Worm (Caenorhabditis elegans) whole organism, L1 larva: ENCODE results near the gene T09F3.4.

Source experiments
- aha-1 ChIP-seq: fragments of 150-350 bp; optimal IDR thresholded peaks from 2 replicates; lab custom pipeline; 2014; ENCODE audit warnings: missing biosample characterization, missing genetic modification characterization
- efl-1 ChIP-seq, 4 experiments: fragments of 150-350 bp; optimal IDR thresholded peaks in 3 of 4; peaks in 1 of 4; 1 replicate in 1 of 4; 2 replicates in 3 of 4; lab custom pipeline; 2014; ENCODE audit warnings: missing biosample characterization in 2 of 4, missing genetic modification characterization in 2 of 4, missing genetic modification reagents in 2 of 4
- nhr-11 ChIP-seq: fragments of 150-350 bp; optimal IDR thresholded peaks from 2 replicates; lab custom pipeline; 2014; ENCODE audit warnings: missing biosample characterization, missing genetic modification characterization
- nhr-77 ChIP-seq: fragments of 150-350 bp; optimal IDR thresholded peaks from 2 replicates; lab custom pipeline; 2014; ENCODE audit warnings: missing biosample characterization, missing genetic modification characterization
- sptf-1 ChIP-seq: fragments of 150-350 bp; optimal IDR thresholded peaks from 2 replicates; lab custom pipeline; 2014; ENCODE audit warnings: missing biosample characterization, missing genetic modification characterization
- unc-62 ChIP-seq: fragments of 150-350 bp; optimal IDR thresholded peaks from 2 replicates; lab custom pipeline; 2014; ENCODE audit warnings: missing biosample characterization, missing genetic modification reagents, missing genetic modification characterization

ce11 chrII:10421941-10422340 is 26.4 kb downstream of the T09F3.4 start, which contains the start of gene frpr-21:
- no peak for TF ChIP-seq efl-1 (optimal IDR thresholded peaks at IDR 0.05; lab: Kevin White, UChicago)
- TF ChIP-seq efl-1 (GFP tag; optimal IDR thresholded peaks at IDR 0.05 in 1 of 2; lab: Kevin White, UChicago): no peak
- no peak for TF ChIP-seq nhr-77 (tag; lab: Kevin White, UChicago)
- TF ChIP-seq nhr-11 (tag; lab: Kevin White, UChicago): no peak
- no peak for TF ChIP-seq sptf-1 (tag; lab: Kevin White, UChicago)
- TF ChIP-seq unc-62 (GFP tag; lab: Kevin White, UChicago): no peak
- TF ChIP-seq aha-1: no peak
